Worm (Caenorhabditis elegans) whole organism, mixed stage, embryonic: ENCODE measurements around the gene efk-1.

Experiments used
- M03D4.4 ChIP-seq: sonication (generic microtip); optimal IDR thresholded peaks from 2 replicates; lab custom pipeline; 2017; ENCODE audit warnings: mild to moderate bottlenecking, missing genetic modification characterization, missing compliant biosample characterization
- bed-3 ChIP-seq: fragments of 200-800 bp; sonication (Bioruptor generic); optimal IDR thresholded peaks from 3 replicates; lab custom pipeline; 2018; ENCODE audit warnings: mild to moderate bottlenecking, missing genetic modification characterization, moderate library complexity, missing compliant biosample characterization
- blmp-1 ChIP-seq: fragments of 150-350 bp; optimal IDR thresholded peaks from 2 replicates; lab custom pipeline; 2014; ENCODE audit warnings: missing biosample characterization, missing genetic modification characterization
- ceh-43 ChIP-seq: fragments of 200-800 bp; sonication (Bioruptor generic); optimal IDR thresholded peaks from 2 replicates; lab custom pipeline; 2018; ENCODE audit warnings: mild to moderate bottlenecking, missing genetic modification characterization, moderate library complexity, missing compliant biosample characterization
- ceh-83 ChIP-seq: fragments of 200-800 bp; sonication (Bioruptor generic); optimal IDR thresholded peaks from 2 replicates; lab custom pipeline; 2018; ENCODE audit warnings: mild to moderate bottlenecking, missing genetic modification characterization, missing compliant biosample characterization
- ces-1 ChIP-seq: fragments of 150-350 bp; optimal IDR thresholded peaks from 2 replicates; lab custom pipeline; 2014; ENCODE audit warnings: missing biosample characterization, missing genetic modification reagents, missing genetic modification characterization
- cnd-1 ChIP-seq: fragments of 200-800 bp; sonication (Bioruptor generic); optimal IDR thresholded peaks from 2 replicates; lab custom pipeline; 2018; ENCODE audit warnings: mild to moderate bottlenecking, missing genetic modification characterization, missing compliant biosample characterization
- drap-1 ChIP-seq: fragments of 200-800 bp; sonication (Bioruptor generic); optimal IDR thresholded peaks from 3 replicates; lab custom pipeline; 2018; ENCODE audit warnings: mild to moderate bottlenecking, missing genetic modification characterization, missing compliant biosample characterization
- elt-1 ChIP-seq: sonication (generic microtip); optimal IDR thresholded peaks from 2 replicates; lab custom pipeline; 2017; ENCODE audit warnings: missing genetic modification characterization, mild to moderate bottlenecking, missing compliant biosample characterization, antibody characterized with exemption, moderate library complexity, borderline replicate concordance; ENCODE audit not compliant: insufficient read depth
- flh-1 ChIP-seq: fragments of 200-800 bp; sonication (Bioruptor generic); optimal IDR thresholded peaks from 2 replicates; lab custom pipeline; 2018; ENCODE audit warnings: mild to moderate bottlenecking, missing genetic modification characterization, moderate library complexity, missing compliant biosample characterization
- ham-2 ChIP-seq: fragments of 200-800 bp; sonication (Bioruptor generic); optimal IDR thresholded peaks from 2 replicates; lab custom pipeline; 2018; ENCODE audit warnings: mild to moderate bottlenecking, missing genetic modification characterization, missing compliant biosample characterization
- lin-32 ChIP-seq: fragments of 200-800 bp; sonication (Bioruptor generic); optimal IDR thresholded peaks from 2 replicates; lab custom pipeline; 2018; ENCODE audit warnings: mild to moderate bottlenecking, missing genetic modification characterization, missing compliant biosample characterization
- mab-5 ChIP-seq: fragments of 150-350 bp; optimal IDR thresholded peaks from 2 replicates; lab custom pipeline; 2014; ENCODE audit warnings: missing biosample characterization, missing genetic modification characterization
- mep-1 ChIP-seq: fragments of 150-350 bp; optimal IDR thresholded peaks from 2 replicates; lab custom pipeline; 2017; ENCODE audit warnings: missing biosample characterization, missing genetic modification reagents, missing genetic modification characterization, inconsistent platforms
- mls-2 ChIP-seq: sonication (generic microtip); optimal IDR thresholded peaks from 2 replicates; lab custom pipeline; 2016; ENCODE audit warnings: mild to moderate bottlenecking, missing genetic modification characterization, moderate library complexity, missing compliant biosample characterization
- nhr-12 ChIP-seq: fragments of 150-350 bp; optimal IDR thresholded peaks from 2 replicates; lab custom pipeline; 2014; ENCODE audit warnings: missing biosample characterization, missing genetic modification characterization
- nhr-2 ChIP-seq: fragments of 150-350 bp; optimal IDR thresholded peaks from 2 replicates; lab custom pipeline; 2014; ENCODE audit warnings: missing biosample characterization, missing genetic modification characterization
- nhr-237 ChIP-seq: fragments of 150-350 bp; optimal IDR thresholded peaks from 2 replicates; lab custom pipeline; 2014; ENCODE audit warnings: missing biosample characterization, missing genetic modification characterization
- nhr-28 ChIP-seq: fragments of 150-350 bp; optimal IDR thresholded peaks from 2 replicates; lab custom pipeline; 2014; ENCODE audit warnings: missing biosample characterization, missing genetic modification characterization
- nhr-76 ChIP-seq: sonication (generic microtip); optimal IDR thresholded peaks from 2 replicates; lab custom pipeline; 2017; ENCODE audit warnings: missing biosample characterization, missing genetic modification characterization
- sem-2 ChIP-seq: fragments of 200-800 bp; sonication (Bioruptor generic); optimal IDR thresholded peaks from 2 replicates; lab custom pipeline; 2018; ENCODE audit warnings: mild to moderate bottlenecking, missing genetic modification characterization, missing compliant biosample characterization
- snpc-4 ChIP-seq: fragments of 150-350 bp; optimal IDR thresholded peaks from 2 replicates; lab custom pipeline; 2014; ENCODE audit warnings: missing biosample characterization, missing genetic modification characterization
- sptf-1 ChIP-seq: sonication (generic microtip); optimal IDR thresholded peaks from 2 replicates; lab custom pipeline; 2017; ENCODE audit warnings: mild to moderate bottlenecking, missing genetic modification characterization, moderate library complexity, missing compliant biosample characterization
- tbx-8 ChIP-seq: fragments of 200-800 bp; sonication (Bioruptor generic); optimal IDR thresholded peaks from 2 replicates; lab custom pipeline; 2018; ENCODE audit warnings: mild to moderate bottlenecking, missing genetic modification characterization, moderate library complexity, missing compliant biosample characterization
- unc-120 ChIP-seq: sonication (generic microtip); optimal IDR thresholded peaks from 2 replicates; lab custom pipeline; 2017; ENCODE audit warnings: missing genetic modification characterization, missing compliant biosample characterization; ENCODE audit not compliant: poor library complexity, severe bottlenecking
- zip-8 ChIP-seq: fragments of 150-350 bp; optimal IDR thresholded peaks from 2 replicates; lab custom pipeline; 2014; ENCODE audit warnings: missing biosample characterization, missing genetic modification characterization

efk-1 gene

ce11 chrIII:6137431-6137830 lies 30.9 kb downstream of the efk-1 start:
- peak; percentile 1 for TF ChIP-seq mep-1 (tag; lab: Kevin White, UChicago)
- TF ChIP-seq sem-2 (GFP tag; lab: Kevin White, UChicago), result no peak
- no peak for TF ChIP-seq zip-8
- no peak for TF ChIP-seq lin-32 (GFP tag; lab: Kevin White, UChicago)
- TF ChIP-seq nhr-237 (tag; lab: Kevin White, UChicago), result no peak
- TF ChIP-seq unc-120 (tag; lab: Kevin White, UChicago), result peak; percentile 80
- TF ChIP-seq blmp-1 (tag; lab: Kevin White, UChicago), result no peak
- TF ChIP-seq mls-2, result no peak
- TF ChIP-seq elt-1 (tag; lab: Kevin White, UChicago), result no peak
- TF ChIP-seq sptf-1 (tag; lab: Kevin White, UChicago), result no peak
- no peak for TF ChIP-seq nhr-76 (tag; lab: Kevin White, UChicago)
- no peak for TF ChIP-seq nhr-28 (tag; lab: Kevin White, UChicago)
- peak; percentile 72 for TF ChIP-seq ces-1

- TF ChIP-seq drap-1 (no peak), nhr-12 (no peak), nhr-237 (tag; lab: Kevin White, UChicago) (no peak), zip-8 (no peak), ceh-83 (GFP tag; lab: Kevin White, UChicago) (no peak)
- TF ChIP-seq, all 35 proteins: peak for 0
Observed at ce11 chrIII:6136178-6136577, 32.2 kb downstream of the efk-1 start, which contains the start of gene mvk-1. Gene mvk-1 (minus strand): TSS chrIII:6136278.

ce11 chrIII:6135211-6135610 lies 33.1 kb downstream of the efk-1 start:
- TF ChIP-seq drap-1 (no peak), mab-5 (tag; lab: Kevin White, UChicago) (no peak), ces-1 (peak; percentile 31), sem-2 (GFP tag; lab: Kevin White, UChicago) (no peak), nhr-28 (tag; lab: Kevin White, UChicago) (no peak), zip-8 (no peak)

- TF ChIP-seq M03D4.4 (tag; lab: Kevin White, UChicago), result no peak
- peak; percentile 92 for TF ChIP-seq zip-8
Observed at ce11 chrIII:6134111-6134510, 34.2 kb downstream of the efk-1 start.

ce11 chrIII:6133389-6133789 lies 35.0 kb downstream of the efk-1 start:
- TF ChIP-seq drap-1 (peak; percentile 77), ceh-83 (GFP tag; lab: Kevin White, UChicago) (peak; percentile 26), sptf-1 (tag; lab: Kevin White, UChicago) (peak; percentile 88), tbx-8 (peak; percentile 32), sem-2 (GFP tag; lab: Kevin White, UChicago) (peak; percentile 63), ham-2 (GFP tag; lab: Kevin White, UChicago) (peak; percentile 9), lin-32 (GFP tag; lab: Kevin White, UChicago) (peak; percentile 56), ceh-43 (GFP tag; lab: Kevin White, UChicago) (peak; percentile 53), mls-2 (peak; percentile 70), bed-3 (GFP tag; lab: Kevin White, UChicago) (peak; percentile 26), flh-1 (peak; percentile 23), M03D4.4 (tag; lab: Kevin White, UChicago) (peak; percentile 81), cnd-1 (tag; lab: Kevin White, UChicago) (peak; percentile 83)
- TF ChIP-seq, all 35 proteins: peak for 13; not testable (repeated sequence) for 22

- TF ChIP-seq elt-1 (tag; lab: Kevin White, UChicago) (peak; percentile 91), nhr-28 (tag; lab: Kevin White, UChicago) (no peak)
Observed at ce11 chrIII:6132068-6132467, 36.3 kb downstream of the efk-1 start.

- no peak for TF ChIP-seq snpc-4 (tag; lab: Kevin White, UChicago)
- TF ChIP-seq unc-120 (tag; lab: Kevin White, UChicago), result peak; percentile 1
- no peak for TF ChIP-seq drap-1
- TF ChIP-seq M03D4.4 (tag; lab: Kevin White, UChicago), result no peak
- no peak for TF ChIP-seq nhr-2 (tag; lab: Kevin White, UChicago)
- TF ChIP-seq nhr-28 (tag; lab: Kevin White, UChicago), result no peak
Observed at ce11 chrIII:6123647-6124046, 44.7 kb downstream of the efk-1 start.
